Fruit fly (Drosophila melanogaster) whole organism, embryonic: Measurements from ENCODE around the gene CG32633.

Experiments used
- Adf1 ChIP-seq: fragments of 200-800 bp; sonication (Bioruptor generic); IDR thresholded peaks from 2 replicates; pipeline ENCODE4 v1.3.6; 2022; ENCODE audit warnings: missing biosample characterization, missing genetic modification characterization
- Antp ChIP-seq: fragments of 200-800 bp; sonication (Bioruptor generic); optimal IDR thresholded peaks from 3 replicates; lab custom pipeline; 2016; ENCODE audit warnings: missing biosample characterization, missing genetic modification characterization
- Atf-2 ChIP-seq: fragments of 200-800 bp; sonication (Bioruptor generic); optimal IDR thresholded peaks from 2 replicates; lab custom pipeline; 2016; ENCODE audit warnings: missing biosample characterization, missing genetic modification characterization
- CG10462 ChIP-seq: fragments of 200-800 bp; sonication (Bioruptor generic); optimal IDR thresholded peaks from 2 replicates; lab custom pipeline; 2016; ENCODE audit warnings: missing biosample characterization, missing genetic modification characterization
- CG11456 ChIP-seq: fragments of 200-800 bp; sonication (Bioruptor generic); IDR thresholded peaks from 3 replicates; pipeline ENCODE4 v1.3.6; 2022; ENCODE audit warnings: missing biosample characterization, missing genetic modification characterization
- CG13123 ChIP-seq: fragments of 200-800 bp; sonication (Bioruptor generic); optimal IDR thresholded peaks from 2 replicates; lab custom pipeline; 2016; ENCODE audit warnings: missing biosample characterization, missing genetic modification characterization
- CG13624 ChIP-seq: fragments of 200-800 bp; sonication (Bioruptor generic); optimal IDR thresholded peaks from 2 replicates; lab custom pipeline; 2016; ENCODE audit warnings: missing biosample characterization, missing genetic modification characterization
- CG14014 ChIP-seq: fragments of 200-800 bp; sonication (Bioruptor generic); IDR thresholded peaks from 2 replicates; pipeline ENCODE4 v1.3.6; 2022; ENCODE audit warnings: missing biosample characterization, missing genetic modification characterization
- CG15696 ChIP-seq: fragments of 200-800 bp; sonication (Bioruptor generic); optimal IDR thresholded peaks from 2 replicates; lab custom pipeline; 2019; ENCODE audit warnings: missing biosample characterization, mild to moderate bottlenecking, missing genetic modification characterization, moderate library complexity
- CG1832 ChIP-seq: fragments of 200-800 bp; sonication (Bioruptor generic); optimal IDR thresholded peaks from 2 replicates; lab custom pipeline; 2017; ENCODE audit warnings: missing biosample characterization, mild to moderate bottlenecking, missing genetic modification characterization, inconsistent platforms
- CG2875 ChIP-seq: fragments of 200-800 bp; sonication (Bioruptor generic); optimal IDR thresholded peaks from 2 replicates; lab custom pipeline; 2017; ENCODE audit warnings: missing biosample characterization, mild to moderate bottlenecking, missing genetic modification characterization, missing genetic modification reagents
- CG2889 ChIP-seq: fragments of 200-800 bp; sonication (Bioruptor generic); IDR thresholded peaks from 3 replicates; pipeline ENCODE4 v1.3.6; 2022; ENCODE audit warnings: missing biosample characterization, missing genetic modification characterization
- CG42726 ChIP-seq: fragments of 200-800 bp; sonication (Bioruptor generic); IDR thresholded peaks from 2 replicates; pipeline ENCODE4 v1.3.6; 2022; ENCODE audit warnings: missing biosample characterization, missing genetic modification characterization; ENCODE audit not compliant: partially characterized antibody
- CG4617 ChIP-seq: fragments of 200-800 bp; sonication (Bioruptor generic); optimal IDR thresholded peaks from 3 replicates; lab custom pipeline; 2016; ENCODE audit warnings: missing biosample characterization, missing genetic modification characterization, borderline replicate concordance
- CG5953 ChIP-seq: fragments of 200-800 bp; sonication (Bioruptor generic); IDR thresholded peaks from 2 replicates; pipeline ENCODE4 v1.3.6; 2022; ENCODE audit warnings: missing biosample characterization, missing genetic modification characterization
- CG6689 ChIP-seq: fragments of 200-800 bp; sonication (Bioruptor generic); IDR thresholded peaks from 2 replicates; pipeline ENCODE4 v1.3.6; 2022; ENCODE audit warnings: missing biosample characterization, missing genetic modification characterization
- CG7745 ChIP-seq: fragments of 200-800 bp; sonication (Bioruptor generic); optimal IDR thresholded peaks from 2 replicates; lab custom pipeline; 2018; ENCODE audit warnings: missing biosample characterization, mild to moderate bottlenecking, missing genetic modification characterization, moderate library complexity
- CG7963 ChIP-seq: fragments of 200-800 bp; sonication (Bioruptor generic); IDR thresholded peaks from 3 replicates; pipeline ENCODE4 v1.3.6; 2022; ENCODE audit warnings: missing biosample characterization, missing genetic modification characterization; ENCODE audit not compliant: partially characterized antibody
- CG9876 ChIP-seq: fragments of 200-800 bp; sonication (Bioruptor generic); optimal IDR thresholded peaks from 2 replicates; lab custom pipeline; 2016; ENCODE audit warnings: missing biosample characterization, missing genetic modification characterization
- Dref ChIP-seq: fragments of 200-800 bp; sonication (Bioruptor generic); IDR thresholded peaks from 2 replicates; pipeline ENCODE4 v1.3.6; 2022; ENCODE audit warnings: missing biosample characterization, missing genetic modification characterization
- Drgx ChIP-seq: fragments of 200-800 bp; sonication (Bioruptor generic); IDR thresholded peaks from 2 replicates; pipeline ENCODE4 v1.3.6; 2022; ENCODE audit warnings: missing biosample characterization, missing genetic modification characterization
- Fer2 ChIP-seq: fragments of 200-800 bp; sonication (Bioruptor generic); optimal IDR thresholded peaks from 2 replicates; lab custom pipeline; 2018; ENCODE audit warnings: missing biosample characterization, mild to moderate bottlenecking, missing genetic modification characterization, moderate library complexity
- HmgD ChIP-seq: fragments of 200-800 bp; sonication (Bioruptor generic); optimal IDR thresholded peaks from 3 replicates; lab custom pipeline; 2016; ENCODE audit warnings: missing biosample characterization, missing genetic modification characterization
- Jarid2 ChIP-seq: fragments of 200-800 bp; sonication (Bioruptor generic); optimal IDR thresholded peaks from 3 replicates; lab custom pipeline; 2017; ENCODE audit warnings: mild to moderate bottlenecking, missing biosample characterization, missing genetic modification reagents, missing genetic modification characterization
- Lhr ChIP-seq: fragments of 200-800 bp; sonication (Bioruptor generic); optimal IDR thresholded peaks from 3 replicates; lab custom pipeline; 2017; ENCODE audit warnings: mild to moderate bottlenecking, missing biosample characterization, missing genetic modification reagents, missing genetic modification characterization
- Lpt ChIP-seq: fragments of >200 bp; optimal IDR thresholded peaks from 2 replicates; lab custom pipeline; 2018; ENCODE audit warnings: missing biosample characterization, missing genetic modification characterization
- NC2β ChIP-seq: fragments of 200-800 bp; sonication (Bioruptor generic); optimal IDR thresholded peaks from 2 replicates; lab custom pipeline; 2016; ENCODE audit warnings: missing biosample characterization, missing genetic modification characterization
- NFAT ChIP-seq: fragments of 200-800 bp; sonication (Bioruptor generic); IDR thresholded peaks from 2 replicates; pipeline ENCODE4 v1.3.6; 2022; ENCODE audit warnings: missing biosample characterization, missing genetic modification characterization
- Oaz ChIP-seq: fragments of 200-800 bp; sonication (Bioruptor generic); IDR thresholded peaks from 2 replicates; pipeline ENCODE4 v1.3.6; 2022; ENCODE audit warnings: missing biosample characterization, missing genetic modification characterization
- Rfx ChIP-seq: fragments of 200-800 bp; sonication (Bioruptor generic); IDR thresholded peaks from 2 replicates; pipeline ENCODE4 v1.3.6; 2022; ENCODE audit warnings: missing biosample characterization, missing genetic modification characterization
- Side ChIP-seq: fragments of 200-800 bp; sonication (Bioruptor generic); optimal IDR thresholded peaks from 2 replicates; lab custom pipeline; 2016; ENCODE audit warnings: missing biosample characterization, missing genetic modification characterization
- Sox100B ChIP-seq: fragments of 200-800 bp; sonication (Bioruptor generic); optimal IDR thresholded peaks from 3 replicates; lab custom pipeline; 2018; ENCODE audit warnings: missing biosample characterization, mild to moderate bottlenecking, missing genetic modification characterization
- Sry-δ ChIP-seq: fragments of 200-800 bp; sonication (Bioruptor generic); optimal IDR thresholded peaks from 2 replicates; lab custom pipeline; 2016; ENCODE audit warnings: missing biosample characterization, missing genetic modification characterization
- bbx ChIP-seq: fragments of 200-800 bp; sonication (Bioruptor generic); IDR thresholded peaks from 2 replicates; pipeline ENCODE4 v1.3.6; 2022; ENCODE audit warnings: missing biosample characterization, missing genetic modification characterization; ENCODE audit not compliant: partially characterized antibody
- bcd ChIP-seq: fragments of 200-800 bp; sonication (Bioruptor generic); optimal IDR thresholded peaks from 2 replicates; lab custom pipeline; 2017; ENCODE audit warnings: missing biosample characterization, mild to moderate bottlenecking, missing genetic modification characterization
- chinmo ChIP-seq: fragments of 200-800 bp; sonication (Bioruptor generic); IDR thresholded peaks from 4 replicates; pipeline ENCODE4 v1.3.6; 2022; ENCODE audit warnings: missing biosample characterization, missing genetic modification characterization; ENCODE audit not compliant: partially characterized antibody
- croc ChIP-seq: fragments of 200-800 bp; sonication (Bioruptor generic); conservative IDR thresholded peaks from 3 replicates; pipeline ENCODE4 v1.3.6; 2022; ENCODE audit warnings: missing biosample characterization, missing genetic modification characterization
- danr ChIP-seq: fragments of 200-800 bp; sonication (Bioruptor generic); IDR thresholded peaks from 2 replicates; pipeline ENCODE4 v1.3.6; 2022; ENCODE audit warnings: missing biosample characterization, missing genetic modification characterization
- disco-r ChIP-seq: fragments of 200-800 bp; sonication (Bioruptor generic); optimal IDR thresholded peaks from 2 replicates; lab custom pipeline; 2016; ENCODE audit warnings: missing biosample characterization, missing genetic modification characterization
- en ChIP-seq: fragments of 200-800 bp; sonication (Bioruptor generic); optimal IDR thresholded peaks from 2 replicates; lab custom pipeline; 2016; ENCODE audit warnings: missing biosample characterization, missing genetic modification characterization
- fd96Cb ChIP-seq: fragments of 200-800 bp; sonication (Bioruptor generic); optimal IDR thresholded peaks from 2 replicates; lab custom pipeline; 2018; ENCODE audit warnings: missing biosample characterization, mild to moderate bottlenecking, missing genetic modification characterization, moderate library complexity
- gsb-n ChIP-seq: fragments of 200-800 bp; sonication (Bioruptor generic); optimal IDR thresholded peaks from 3 replicates; lab custom pipeline; 2018; ENCODE audit warnings: missing biosample characterization, mild to moderate bottlenecking, missing genetic modification characterization
- hb ChIP-seq: fragments of 200-800 bp; sonication (Bioruptor generic); IDR thresholded peaks from 3 replicates; pipeline ENCODE4 v1.3.6; 2022; ENCODE audit warnings: missing biosample characterization, missing genetic modification characterization; ENCODE audit not compliant: partially characterized antibody
- knrl ChIP-seq: fragments of 200-800 bp; sonication (Bioruptor generic); IDR thresholded peaks from 3 replicates; pipeline ENCODE4 v1.3.6; 2022; ENCODE audit warnings: missing biosample characterization, missing genetic modification characterization; ENCODE audit not compliant: partially characterized antibody
- lmd ChIP-seq: fragments of 200-800 bp; sonication (Bioruptor generic); IDR thresholded peaks from 2 replicates; pipeline ENCODE4 v1.3.6; 2022; ENCODE audit warnings: missing biosample characterization, missing genetic modification characterization
- pb ChIP-seq: fragments of 200-800 bp; sonication (Bioruptor generic); optimal IDR thresholded peaks from 3 replicates; lab custom pipeline; 2016; ENCODE audit warnings: missing biosample characterization, missing genetic modification characterization
- ranshi ChIP-seq: fragments of 200-800 bp; sonication (Bioruptor generic); IDR thresholded peaks from 2 replicates; pipeline ENCODE4 v1.3.6; 2022; ENCODE audit warnings: missing biosample characterization, missing genetic modification characterization
- stwl ChIP-seq: fragments of 200-800 bp; sonication (Bioruptor generic); optimal IDR thresholded peaks from 3 replicates; lab custom pipeline; 2018; ENCODE audit warnings: missing biosample characterization, mild to moderate bottlenecking, missing genetic modification characterization, moderate library complexity
- trem ChIP-seq: fragments of 200-800 bp; optimal IDR thresholded peaks from 3 replicates; lab custom pipeline; 2019; ENCODE audit warnings: missing biosample characterization, mild to moderate bottlenecking, missing genetic modification characterization, moderate library complexity
- tup ChIP-seq: fragments of 200-800 bp; sonication (Bioruptor generic); optimal IDR thresholded peaks from 2 replicates; lab custom pipeline; 2016; ENCODE audit warnings: missing biosample characterization, mild to moderate bottlenecking, missing genetic modification characterization, moderate library complexity
- unpg ChIP-seq: fragments of 200-800 bp; sonication (Bioruptor generic); optimal IDR thresholded peaks from 3 replicates; lab custom pipeline; 2018; ENCODE audit warnings: missing biosample characterization, mild to moderate bottlenecking, missing genetic modification characterization, moderate library complexity
- yki ChIP-seq: fragments of >200 bp; optimal IDR thresholded peaks from 3 replicates; lab custom pipeline; 2018

Gene CG32633

dm6 chrX:13611884-13612283 is 50.4 kb downstream of the CG32633 start, which contains the start of the genes Ndc80 and BthD (continued):
- TF ChIP-seq NC2β (GFP tag; lab: Kevin White, UChicago) (no peak), CG6689 (GFP tag; lab: Robert Waterston, UW) (no peak), hb (no peak), NFAT (GFP tag; lab: Robert Waterston, UW) (no peak), tup (GFP tag; lab: Kevin White, UChicago) (no peak), CG9876 (GFP tag; lab: Kevin White, UChicago) (no peak), CG5953 (no peak), HmgD (GFP tag; lab: Kevin White, UChicago) (peak; percentile 10), knrl (peak; percentile 56), en (GFP tag; lab: Kevin White, UChicago) (no peak), CG10462 (GFP tag; lab: Kevin White, UChicago) (no peak), CG2889 (GFP tag; lab: Robert Waterston, UW) (no peak), gsb-n (no peak), danr (GFP tag; lab: Robert Waterston, UW) (no peak), yki (no peak), CG15696 (tag; lab: Kevin White, UChicago) (no peak), CG13624 (GFP tag; lab: Kevin White, UChicago) (peak; percentile 48), Sox100B (GFP tag; lab: Kevin White, UChicago) (no peak), croc (no peak), CG13123 (GFP tag; lab: Kevin White, UChicago) (no peak), CG11456 (GFP tag; lab: Robert Waterston, UW) (no peak), CG42726 (GFP tag; lab: Robert Waterston, UW) (no peak), chinmo (GFP tag; lab: Robert Waterston, UW) (no peak), lmd (GFP tag; lab: Robert Waterston, UW) (no peak), CG4617 (GFP tag; lab: Kevin White, UChicago) (peak; percentile 14), Adf1 (GFP tag; lab: Robert Waterston, UW) (no peak), Sry-δ (GFP tag; lab: Kevin White, UChicago) (peak; percentile 69), Antp (GFP tag; lab: Kevin White, UChicago) (no peak), Rfx (GFP tag; lab: Robert Waterston, UW) (no peak), Atf-2 (GFP tag; lab: Kevin White, UChicago) (no peak), Jarid2 (GFP tag; lab: Kevin White, UChicago) (no peak), bcd (GFP tag; lab: Kevin White, UChicago) (no peak), Oaz (GFP tag; lab: Robert Waterston, UW) (no peak), Fer2 (tag; lab: Kevin White, UChicago) (no peak), CG14014 (GFP tag; lab: Robert Waterston, UW) (no peak), Drgx (no peak), unpg (GFP tag; lab: Kevin White, UChicago) (no peak), trem (tag; lab: Kevin White, UChicago) (peak; percentile 30), Lpt (GFP tag; lab: Kevin White, UChicago) (no peak), stwl (tag; lab: Kevin White, UChicago) (peak; percentile 45), Lhr (peak; percentile 22), pb (GFP tag; lab: Kevin White, UChicago) (no peak), bbx (GFP tag; lab: Robert Waterston, UW) (peak; percentile 66), fd96Cb (tag; lab: Kevin White, UChicago) (no peak), Dref (GFP tag; lab: Robert Waterston, UW) (peak; percentile 93), disco-r (no peak), CG1832 (no peak), CG7963 (GFP tag; lab: Robert Waterston, UW) (0 out of 3 replicates have a peak, but pooled peaks have one; percentile 19), Side (no peak), ranshi (GFP tag; lab: Robert Waterston, UW) (no peak), CG2875 (no peak), CG7745 (tag; lab: Kevin White, UChicago) (no peak)
